Fruit fly (Drosophila melanogaster) whole organism, embryonic: ENCODE data around the gene CG33306.

ENCODE experiments used
- ATbp ChIP-seq: fragments of 200-800 bp; sonication (Bioruptor generic); optimal IDR thresholded peaks from 2 replicates; lab custom pipeline; 2017; ENCODE audit warnings: missing biosample characterization, mild to moderate bottlenecking, missing genetic modification characterization, missing genetic modification reagents
- Ada2b ChIP-seq: fragments of 200-800 bp; sonication (Bioruptor generic); IDR thresholded peaks from 2 replicates; pipeline ENCODE4 v1.3.6; 2022; ENCODE audit warnings: missing biosample characterization, missing genetic modification characterization
- Adf1 ChIP-seq: fragments of 200-800 bp; sonication (Bioruptor generic); IDR thresholded peaks from 2 replicates; pipeline ENCODE4 v1.3.6; 2022; ENCODE audit warnings: missing biosample characterization, missing genetic modification characterization
- CG10543 ChIP-seq: fragments of 200-800 bp; sonication (Bioruptor generic); optimal IDR thresholded peaks from 3 replicates; lab custom pipeline; 2017; ENCODE audit warnings: missing biosample characterization, mild to moderate bottlenecking, missing genetic modification characterization, moderate library complexity
- CG10654 ChIP-seq: fragments of 200-800 bp; sonication (Bioruptor generic); optimal IDR thresholded peaks from 2 replicates; lab custom pipeline; 2016; ENCODE audit warnings: missing biosample characterization, missing genetic modification characterization
- CG11085 ChIP-seq: fragments of 200-800 bp; sonication (Bioruptor generic); IDR thresholded peaks from 2 replicates; pipeline ENCODE4 v1.3.6; 2022; ENCODE audit warnings: missing biosample characterization, missing genetic modification characterization
- CG12155 ChIP-seq: fragments of 200-800 bp; sonication (Bioruptor generic); optimal IDR thresholded peaks from 3 replicates; lab custom pipeline; 2016; ENCODE audit warnings: missing biosample characterization, missing genetic modification characterization
- CG1233 ChIP-seq: fragments of 200-800 bp; sonication (Bioruptor generic); optimal IDR thresholded peaks from 4 replicates; lab custom pipeline; 2018; ENCODE audit warnings: missing biosample characterization, mild to moderate bottlenecking, missing genetic modification characterization
- CG15269 ChIP-seq: fragments of 200-800 bp; sonication (Bioruptor generic); optimal IDR thresholded peaks from 2 replicates; lab custom pipeline; 2018; ENCODE audit warnings: missing biosample characterization, mild to moderate bottlenecking, missing genetic modification characterization, moderate library complexity
- CG16813 ChIP-seq: fragments of 200-800 bp; sonication (Bioruptor generic); IDR thresholded peaks from 3 replicates; pipeline ENCODE4 v1.3.6; 2022; ENCODE audit warnings: missing biosample characterization, missing genetic modification characterization; ENCODE audit not compliant: partially characterized antibody
- CG16863 ChIP-seq: fragments of 200-800 bp; sonication (Bioruptor generic); optimal IDR thresholded peaks from 3 replicates; lab custom pipeline; 2016; ENCODE audit warnings: missing biosample characterization, missing genetic modification characterization
- CG17359 ChIP-seq: fragments of 200-800 bp; sonication (Bioruptor generic); optimal IDR thresholded peaks from 3 replicates; lab custom pipeline; 2018; ENCODE audit warnings: missing biosample characterization, mild to moderate bottlenecking, missing genetic modification characterization, moderate library complexity
- CG18599 ChIP-seq: fragments of 200-800 bp; sonication (Bioruptor generic); optimal IDR thresholded peaks from 3 replicates; lab custom pipeline; 2017; ENCODE audit warnings: missing biosample characterization, missing genetic modification characterization, mild to moderate bottlenecking, moderate library complexity, missing genetic modification reagents
- CG2199 ChIP-seq: fragments of 200-800 bp; sonication (Bioruptor generic); IDR thresholded peaks from 3 replicates; pipeline ENCODE4 v1.3.6; 2022; ENCODE audit warnings: missing biosample characterization, missing genetic modification characterization
- CG3065 ChIP-seq: fragments of 200-800 bp; sonication (Bioruptor generic); optimal IDR thresholded peaks from 2 replicates; lab custom pipeline; 2016; ENCODE audit warnings: missing biosample characterization, missing genetic modification characterization
- CG32532 ChIP-seq: fragments of 200-800 bp; sonication (Bioruptor generic); IDR thresholded peaks from 2 replicates; pipeline ENCODE4 v1.3.6; 2022; ENCODE audit warnings: missing biosample characterization, missing genetic modification characterization
- CG3838 ChIP-seq: fragments of 200-800 bp; sonication (Bioruptor generic); optimal IDR thresholded peaks from 3 replicates; lab custom pipeline; 2016; ENCODE audit warnings: missing biosample characterization, missing genetic modification characterization
- CG5245 ChIP-seq: fragments of 200-800 bp; sonication (Bioruptor generic); optimal IDR thresholded peaks from 3 replicates; lab custom pipeline; 2016; ENCODE audit warnings: missing biosample characterization, missing genetic modification characterization
- CG6175 ChIP-seq: fragments of 200-800 bp; sonication (Bioruptor generic); IDR thresholded peaks from 3 replicates; pipeline ENCODE4 v1.3.6; 2022; ENCODE audit warnings: missing biosample characterization, missing genetic modification characterization
- CG8281 ChIP-seq: fragments of 200-800 bp; sonication (Bioruptor generic); optimal IDR thresholded peaks from 2 replicates; lab custom pipeline; 2018; ENCODE audit warnings: missing biosample characterization, mild to moderate bottlenecking, missing genetic modification characterization, moderate library complexity
- CG8478 ChIP-seq: fragments of >200 bp; optimal IDR thresholded peaks from 2 replicates; lab custom pipeline; 2018
- Camta ChIP-seq: fragments of 200-800 bp; sonication (Bioruptor generic); optimal IDR thresholded peaks from 2 replicates; lab custom pipeline; 2016; ENCODE audit warnings: missing biosample characterization, missing genetic modification characterization
- CoRest ChIP-seq: fragments of 200-800 bp; sonication (Bioruptor generic); optimal IDR thresholded peaks from 3 replicates; lab custom pipeline; 2018; ENCODE audit warnings: missing biosample characterization, mild to moderate bottlenecking, missing genetic modification characterization, moderate library complexity
- CrebB ChIP-seq: fragments of 200-800 bp; sonication (Bioruptor generic); optimal IDR thresholded peaks from 3 replicates; lab custom pipeline; 2018; ENCODE audit warnings: missing biosample characterization, mild to moderate bottlenecking, missing genetic modification characterization
- D19B ChIP-seq: fragments of 200-800 bp; sonication (Bioruptor generic); optimal IDR thresholded peaks from 2 replicates; lab custom pipeline; 2017; ENCODE audit warnings: missing biosample characterization, mild to moderate bottlenecking, missing genetic modification characterization
- Hr51 ChIP-seq, 2 experiments: fragments of 200-800 bp; sonication (Bioruptor generic); optimal IDR thresholded peaks; 2 replicates in 1 of 2; 3 replicates in 1 of 2; lab custom pipeline; 2016 to 2018; ENCODE audit warnings: missing biosample characterization in 2 of 2, missing genetic modification characterization in 2 of 2, mild to moderate bottlenecking in 1 of 2, moderate library complexity in 1 of 2
- MESR4 ChIP-seq: fragments of 200-800 bp; sonication (Bioruptor generic); optimal IDR thresholded peaks from 2 replicates; lab custom pipeline; 2018; ENCODE audit warnings: missing biosample characterization, mild to moderate bottlenecking, missing genetic modification characterization, moderate library complexity
- Med ChIP-seq: fragments of 200-800 bp; sonication (Bioruptor generic); peaks from one replicate; lab custom pipeline; 2016; ENCODE audit warnings: missing biosample characterization, missing genetic modification characterization, mild to moderate bottlenecking, inconsistent platforms, moderate library complexity
- Pdp1 ChIP-seq, 2 experiments: fragments of 200-800 bp; sonication (Bioruptor generic); optimal IDR thresholded peaks; 3 replicates each; lab custom pipeline; 2016; ENCODE audit warnings: missing biosample characterization in 2 of 2, missing genetic modification characterization in 2 of 2, mild to moderate bottlenecking in 1 of 2, moderate library complexity in 1 of 2
- Xrp1 ChIP-seq: fragments of 200-800 bp; sonication (Bioruptor generic); IDR thresholded peaks from 2 replicates; pipeline ENCODE4 v1.3.6; 2022; ENCODE audit warnings: missing biosample characterization, missing genetic modification characterization
- YL-1 ChIP-seq: fragments of 200-800 bp; sonication (Bioruptor generic); optimal IDR thresholded peaks from 3 replicates; lab custom pipeline; 2017; ENCODE audit warnings: missing biosample characterization, mild to moderate bottlenecking, missing genetic modification characterization
- bsh ChIP-seq, 2 experiments: fragments of 200-800 bp; sonication (Bioruptor generic); optimal IDR thresholded peaks; 2 replicates each; lab custom pipeline; 2017 to 2018; ENCODE audit warnings: mild to moderate bottlenecking in 2 of 2, missing biosample characterization in 2 of 2, missing genetic modification characterization in 2 of 2, moderate library complexity in 1 of 2
- chinmo ChIP-seq: fragments of 200-800 bp; sonication (Bioruptor generic); IDR thresholded peaks from 4 replicates; pipeline ENCODE4 v1.3.6; 2022; ENCODE audit warnings: missing biosample characterization, missing genetic modification characterization; ENCODE audit not compliant: partially characterized antibody
- crol ChIP-seq: fragments of 200-800 bp; sonication (Bioruptor generic); IDR thresholded peaks from 2 replicates; pipeline ENCODE4 v1.3.6; 2022; ENCODE audit warnings: missing biosample characterization, missing genetic modification characterization
- cwo ChIP-seq: fragments of 200-800 bp; sonication (Bioruptor generic); optimal IDR thresholded peaks from 3 replicates; lab custom pipeline; 2017; ENCODE audit warnings: missing biosample characterization, missing genetic modification characterization, mild to moderate bottlenecking, moderate library complexity, missing genetic modification reagents
- emc ChIP-seq: fragments of 200-800 bp; sonication (Bioruptor generic); optimal IDR thresholded peaks from 2 replicates; lab custom pipeline; 2016; ENCODE audit warnings: missing biosample characterization, missing genetic modification characterization
- ftz-f1 ChIP-seq: fragments of 200-800 bp; sonication (Bioruptor generic); optimal IDR thresholded peaks from 2 replicates; lab custom pipeline; 2016; ENCODE audit warnings: missing biosample characterization, missing genetic modification characterization
- gce ChIP-seq: fragments of 200-800 bp; sonication (Bioruptor generic); IDR thresholded peaks from 3 replicates; pipeline ENCODE4 v1.3.6; 2022; ENCODE audit warnings: missing biosample characterization, missing genetic modification characterization
- jumu ChIP-seq: fragments of 200-800 bp; sonication (Bioruptor generic); optimal IDR thresholded peaks from 3 replicates; lab custom pipeline; 2016; ENCODE audit warnings: missing biosample characterization, missing genetic modification characterization
- p53 ChIP-seq: fragments of 200-800 bp; sonication (Bioruptor generic); optimal IDR thresholded peaks from 2 replicates; lab custom pipeline; 2016; ENCODE audit warnings: missing biosample characterization, missing genetic modification characterization
- peb ChIP-seq: fragments of 200-800 bp; sonication (Bioruptor generic); IDR thresholded peaks from 2 replicates; pipeline ENCODE4 v1.3.6; 2022; ENCODE audit warnings: missing biosample characterization, missing genetic modification characterization
- pfk ChIP-seq: fragments of 200-800 bp; sonication (Bioruptor generic); optimal IDR thresholded peaks from 2 replicates; lab custom pipeline; 2018; ENCODE audit warnings: missing biosample characterization, mild to moderate bottlenecking, missing genetic modification characterization, moderate library complexity
- pum ChIP-seq: fragments of 200-800 bp; sonication (Bioruptor generic); optimal IDR thresholded peaks from 2 replicates; lab custom pipeline; 2016; ENCODE audit warnings: missing biosample characterization, missing genetic modification characterization
- shn ChIP-seq: fragments of 200-800 bp; sonication (Bioruptor generic); optimal IDR thresholded peaks from 3 replicates; lab custom pipeline; 2016; ENCODE audit warnings: missing biosample characterization, missing genetic modification characterization
- slou ChIP-seq: fragments of 200-800 bp; sonication (Bioruptor generic); optimal IDR thresholded peaks from 3 replicates; lab custom pipeline; 2016; ENCODE audit warnings: missing biosample characterization, missing genetic modification characterization
- tna ChIP-seq: fragments of 200-800 bp; sonication (Bioruptor generic); IDR thresholded peaks from 2 replicates; pipeline ENCODE4 v1.3.6; 2022; ENCODE audit warnings: missing biosample characterization, missing genetic modification characterization; ENCODE audit not compliant: partially characterized antibody
- tx ChIP-seq: fragments of 200-800 bp; sonication (Bioruptor generic); optimal IDR thresholded peaks from 2 replicates; lab custom pipeline; 2016; ENCODE audit warnings: missing biosample characterization, missing genetic modification characterization
- vvl ChIP-seq: fragments of 200-800 bp; sonication (Bioruptor generic); IDR thresholded peaks from 2 replicates; pipeline ENCODE4 v1.3.6; 2022; ENCODE audit warnings: missing biosample characterization, missing genetic modification characterization
- wek ChIP-seq: fragments of 200-800 bp; sonication (Bioruptor generic); optimal IDR thresholded peaks from 3 replicates; lab custom pipeline; 2018; ENCODE audit warnings: missing biosample characterization, mild to moderate bottlenecking, missing genetic modification characterization, moderate library complexity

The CG33306 gene

DNA sequence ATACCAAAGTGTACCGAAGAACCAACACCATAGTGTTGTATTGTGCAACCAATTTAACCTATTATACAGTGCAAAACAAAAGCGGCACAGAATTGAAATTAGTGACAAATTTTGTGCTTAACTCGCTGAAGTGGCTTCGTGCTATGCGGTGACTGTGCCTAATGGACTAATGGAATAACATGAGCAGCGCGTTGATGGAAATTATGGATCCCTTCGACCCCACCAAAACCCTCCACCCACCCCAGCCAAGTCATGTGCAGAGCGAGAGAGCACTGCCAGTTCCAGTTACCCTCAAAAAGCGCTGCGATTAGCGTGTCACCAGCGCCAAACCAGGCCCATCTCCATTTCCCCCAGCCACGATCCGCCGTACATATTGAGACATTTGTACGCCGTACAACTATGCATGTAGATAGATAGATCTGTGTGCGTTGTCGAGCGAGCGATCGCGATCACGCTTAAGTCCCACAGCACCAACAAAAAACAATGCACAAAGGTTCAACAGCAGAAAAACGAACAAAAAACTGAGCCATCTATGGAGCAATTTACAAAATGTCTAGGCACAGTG lies 41.4 kb downstream of the CG33306 start:
- TF ChIP-seq CG10543 (GFP tag; lab: Kevin White, UChicago) (peak; percentile 50), cwo (GFP tag; lab: Kevin White, UChicago) (peak; percentile 22), crol (peak; percentile 45; the same call in 1 of the 2 replicates), CG16813 (GFP tag; lab: Robert Waterston, UW) (no peak), vvl (GFP tag; lab: Robert Waterston, UW) (peak; percentile 46; the same call in 1 of the 2 replicates), CG15269 (tag; lab: Kevin White, UChicago) (peak; percentile 13), Med (GFP tag; lab: Kevin White, UChicago) (peak; percentile 60), chinmo (GFP tag; lab: Robert Waterston, UW) (peak; percentile 83; the same call in 3 of the 4 replicates), CG32532 (GFP tag; lab: Robert Waterston, UW) (0 out of 2 replicates have a peak, but pooled peaks have one; percentile 18), Adf1 (peak; percentile 22; the same call in 1 of the 2 replicates), CG5245 (GFP tag; lab: Kevin White, UChicago) (no peak), tx (GFP tag; lab: Kevin White, UChicago) (no peak), Pdp1 (GFP tag; optimal IDR thresholded peaks at IDR 0.05; lab: Kevin White, UChicago) (peak in 1 of 2 experiments; percentile 45), CG1233 (GFP tag; lab: Kevin White, UChicago) (no peak)

DNA sequence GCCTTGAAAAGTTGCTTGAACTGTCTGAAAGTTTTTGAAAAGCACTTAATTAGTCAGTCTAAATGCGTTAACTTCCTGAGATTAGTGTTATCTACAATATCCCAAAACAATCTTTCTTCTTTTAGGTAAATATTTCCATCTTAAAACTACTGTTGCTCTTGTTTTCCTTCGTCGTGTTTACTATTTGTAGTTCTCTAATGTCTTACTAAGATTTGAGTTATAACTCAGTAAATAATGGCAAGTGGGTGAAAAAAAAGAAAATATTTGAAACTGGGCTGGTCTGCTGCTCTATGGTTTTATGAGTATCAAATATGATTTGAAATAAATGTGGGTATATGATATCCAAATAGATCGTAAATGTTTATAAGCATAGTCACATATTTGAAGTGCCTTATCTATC lies 42.4 kb downstream of the CG33306 start:
- TF ChIP-seq shn (no peak), CG32532 (GFP tag; lab: Robert Waterston, UW) (no peak), jumu (GFP tag; lab: Kevin White, UChicago) (no peak), CG2199 (GFP tag; lab: Robert Waterston, UW) (no peak), Hr51 (GFP tag; optimal IDR thresholded peaks at IDR 0.05; lab: Kevin White, UChicago) (no peak), slou (GFP tag; lab: Kevin White, UChicago) (no peak), CG8478 (lab: Kevin White, UChicago) (no peak), ftz-f1 (no peak), YL-1 (no peak), wek (GFP tag; lab: Kevin White, UChicago) (peak; percentile 8), emc (GFP tag; lab: Kevin White, UChicago) (no peak), Xrp1 (GFP tag; lab: Robert Waterston, UW) (no peak), CG3065 (no peak), peb (GFP tag; lab: Robert Waterston, UW) (no peak), CG18599 (GFP tag; lab: Kevin White, UChicago) (peak; percentile 23), CG6175 (GFP tag; lab: Robert Waterston, UW) (no peak), CrebB (peak; percentile 54), ATbp (GFP tag; lab: Kevin White, UChicago) (peak; percentile 76), CG3838 (GFP tag; lab: Kevin White, UChicago) (no peak), CoRest (tag; lab: Kevin White, UChicago) (no peak), CG11085 (GFP tag; lab: Robert Waterston, UW) (no peak), gce (GFP tag; lab: Robert Waterston, UW) (no peak), CG16863 (GFP tag; lab: Kevin White, UChicago) (no peak), CG17359 (peak; percentile 50), tna (GFP tag; lab: Robert Waterston, UW) (no peak), MESR4 (GFP tag; lab: Kevin White, UChicago) (no peak), CG12155 (no peak), CG10654 (GFP tag; lab: Kevin White, UChicago) (no peak), pum (GFP tag; lab: Kevin White, UChicago) (no peak), CG5245 (GFP tag; lab: Kevin White, UChicago) (no peak), bsh (GFP tag; optimal IDR thresholded peaks at IDR 0.05; lab: Kevin White, UChicago) (no peak), pfk (GFP tag; lab: Kevin White, UChicago) (no peak), D19B (no peak), CG8281 (no peak), p53 (GFP tag; lab: Kevin White, UChicago) (no peak), Camta (no peak), Ada2b (GFP tag; lab: Robert Waterston, UW) (no peak)
